Fruit fly (Drosophila melanogaster) whole organism, embryonic: ENCODE data around the gene Sbds.

Experiments used
- Blimp-1 ChIP-seq: fragments of 200-800 bp; sonication (Bioruptor generic); optimal IDR thresholded peaks from 3 replicates; lab custom pipeline; 2018; ENCODE audit warnings: missing biosample characterization, missing genetic modification characterization, mild to moderate bottlenecking, moderate library complexity, missing genetic modification reagents
- Bteb2 ChIP-seq: fragments of 200-800 bp; sonication (Bioruptor generic); optimal IDR thresholded peaks from 2 replicates; lab custom pipeline; 2016; ENCODE audit warnings: missing biosample characterization, missing genetic modification characterization
- CG10543 ChIP-seq: fragments of 200-800 bp; sonication (Bioruptor generic); optimal IDR thresholded peaks from 3 replicates; lab custom pipeline; 2017; ENCODE audit warnings: missing biosample characterization, mild to moderate bottlenecking, missing genetic modification characterization, moderate library complexity
- CG10959 ChIP-seq: fragments of 200-800 bp; sonication (Bioruptor generic); IDR thresholded peaks from 2 replicates; pipeline ENCODE4 v1.3.6; 2022; ENCODE audit warnings: missing biosample characterization, missing genetic modification characterization
- CG11695 ChIP-seq: fragments of 200-800 bp; sonication (Bioruptor generic); IDR thresholded peaks from 3 replicates; pipeline ENCODE4 v1.3.6; 2022; ENCODE audit warnings: missing biosample characterization, missing genetic modification characterization
- CG13624 ChIP-seq: fragments of 200-800 bp; sonication (Bioruptor generic); optimal IDR thresholded peaks from 2 replicates; lab custom pipeline; 2016; ENCODE audit warnings: missing biosample characterization, missing genetic modification characterization
- CG13775 ChIP-seq: fragments of 200-800 bp; sonication (Bioruptor generic); optimal IDR thresholded peaks from 3 replicates; lab custom pipeline; 2017; ENCODE audit warnings: missing biosample characterization, mild to moderate bottlenecking, missing genetic modification characterization
- CG15696 ChIP-seq: fragments of 200-800 bp; sonication (Bioruptor generic); optimal IDR thresholded peaks from 2 replicates; lab custom pipeline; 2019; ENCODE audit warnings: missing biosample characterization, mild to moderate bottlenecking, missing genetic modification characterization, moderate library complexity
- CG16863 ChIP-seq: fragments of 200-800 bp; sonication (Bioruptor generic); optimal IDR thresholded peaks from 3 replicates; lab custom pipeline; 2016; ENCODE audit warnings: missing biosample characterization, missing genetic modification characterization
- CG18599 ChIP-seq: fragments of 200-800 bp; sonication (Bioruptor generic); optimal IDR thresholded peaks from 3 replicates; lab custom pipeline; 2017; ENCODE audit warnings: missing biosample characterization, missing genetic modification characterization, mild to moderate bottlenecking, moderate library complexity, missing genetic modification reagents
- CG2129 ChIP-seq: fragments of 200-800 bp; sonication (Bioruptor generic); IDR thresholded peaks from 2 replicates; pipeline ENCODE4 v1.3.6; 2022; ENCODE audit warnings: missing biosample characterization, missing genetic modification characterization; ENCODE audit not compliant: partially characterized antibody
- CG3407 ChIP-seq: fragments of 200-800 bp; sonication (Bioruptor generic); optimal IDR thresholded peaks from 2 replicates; lab custom pipeline; 2018; ENCODE audit warnings: missing biosample characterization, mild to moderate bottlenecking, missing genetic modification characterization
- CG34376 ChIP-seq: fragments of 200-800 bp; sonication (Bioruptor generic); optimal IDR thresholded peaks from 2 replicates; lab custom pipeline; 2018; ENCODE audit warnings: missing biosample characterization, mild to moderate bottlenecking, missing genetic modification characterization
- CG5245 ChIP-seq: fragments of 200-800 bp; sonication (Bioruptor generic); optimal IDR thresholded peaks from 3 replicates; lab custom pipeline; 2016; ENCODE audit warnings: missing biosample characterization, missing genetic modification characterization
- CG5953 ChIP-seq: fragments of 200-800 bp; sonication (Bioruptor generic); IDR thresholded peaks from 2 replicates; pipeline ENCODE4 v1.3.6; 2022; ENCODE audit warnings: missing biosample characterization, missing genetic modification characterization
- CG6175 ChIP-seq: fragments of 200-800 bp; sonication (Bioruptor generic); IDR thresholded peaks from 3 replicates; pipeline ENCODE4 v1.3.6; 2022; ENCODE audit warnings: missing biosample characterization, missing genetic modification characterization
- CG7271 ChIP-seq: fragments of 200-800 bp; sonication (Bioruptor generic); optimal IDR thresholded peaks from 2 replicates; lab custom pipeline; 2018; ENCODE audit warnings: missing biosample characterization, mild to moderate bottlenecking, missing genetic modification characterization, moderate library complexity
- CG9817 ChIP-seq: fragments of 200-800 bp; sonication (Bioruptor generic); optimal IDR thresholded peaks from 2 replicates; lab custom pipeline; 2018; ENCODE audit warnings: missing biosample characterization, mild to moderate bottlenecking, missing genetic modification characterization, moderate library complexity
- Doc3 ChIP-seq: fragments of 200-800 bp; sonication (Bioruptor generic); IDR thresholded peaks from 3 replicates; pipeline ENCODE4 v1.3.6; 2022; ENCODE audit warnings: missing biosample characterization, missing genetic modification characterization; ENCODE audit not compliant: partially characterized antibody
- HLH4C ChIP-seq: fragments of 200-800 bp; sonication (Bioruptor generic); IDR thresholded peaks from 3 replicates; pipeline ENCODE4 v1.3.6; 2022; ENCODE audit warnings: missing biosample characterization, missing genetic modification characterization; ENCODE audit not compliant: partially characterized antibody
- Hand ChIP-seq: fragments of 200-800 bp; sonication (Bioruptor generic); optimal IDR thresholded peaks from 2 replicates; lab custom pipeline; 2017; ENCODE audit warnings: mild to moderate bottlenecking, missing biosample characterization, missing genetic modification reagents, missing genetic modification characterization
- Lim3 ChIP-seq: fragments of 200-800 bp; sonication (Bioruptor generic); IDR thresholded peaks from 2 replicates; pipeline ENCODE4 v1.3.6; 2022; ENCODE audit warnings: missing biosample characterization, missing genetic modification characterization
- Nf-YA ChIP-seq: fragments of 200-800 bp; sonication (Bioruptor generic); IDR thresholded peaks from 2 replicates; pipeline ENCODE4 v1.3.6; 2022; ENCODE audit warnings: missing biosample characterization, missing genetic modification characterization
- Nf-YB ChIP-seq: fragments of 200-800 bp; sonication (Bioruptor generic); optimal IDR thresholded peaks from 3 replicates; lab custom pipeline; 2019; ENCODE audit warnings: missing biosample characterization, mild to moderate bottlenecking, missing genetic modification characterization, moderate library complexity
- Poxn ChIP-seq: fragments of 200-800 bp; sonication (Bioruptor generic); IDR thresholded peaks from 2 replicates; pipeline ENCODE4 v1.3.6; 2022; ENCODE audit warnings: missing biosample characterization, missing genetic modification characterization
- TFAM ChIP-seq: fragments of 200-800 bp; sonication (Bioruptor generic); optimal IDR thresholded peaks from 2 replicates; lab custom pipeline; 2017; ENCODE audit warnings: missing biosample characterization, missing genetic modification characterization, inconsistent platforms
- Trl ChIP-seq, 3 experiments: fragments of >200 bp in 2 of 3; fragments of 200-800 bp in 1 of 3; sonication (Bioruptor generic) in 1 of 3; optimal IDR thresholded peaks; 2 replicates in 1 of 3; 3 replicates in 2 of 3; lab custom pipeline; 2016 to 2017; ENCODE audit warnings: missing biosample characterization in 1 of 3, missing genetic modification characterization in 1 of 3
- YL-1 ChIP-seq: fragments of 200-800 bp; sonication (Bioruptor generic); optimal IDR thresholded peaks from 3 replicates; lab custom pipeline; 2017; ENCODE audit warnings: missing biosample characterization, mild to moderate bottlenecking, missing genetic modification characterization
- ci ChIP-seq: fragments of 200-800 bp; sonication (Bioruptor generic); IDR thresholded peaks from 3 replicates; pipeline ENCODE4 v1.3.6; 2022; ENCODE audit warnings: missing biosample characterization, missing genetic modification characterization
- crol ChIP-seq: fragments of 200-800 bp; sonication (Bioruptor generic); IDR thresholded peaks from 2 replicates; pipeline ENCODE4 v1.3.6; 2022; ENCODE audit warnings: missing biosample characterization, missing genetic modification characterization
- dati ChIP-seq: fragments of 200-800 bp; sonication (Bioruptor generic); IDR thresholded peaks from 2 replicates; pipeline ENCODE4 v1.3.6; 2022; ENCODE audit warnings: missing biosample characterization, missing genetic modification characterization
- dysf ChIP-seq: fragments of 200-800 bp; sonication (Bioruptor generic); IDR thresholded peaks from 3 replicates; pipeline ENCODE4 v1.3.6; 2022; ENCODE audit warnings: missing biosample characterization, missing genetic modification characterization
- fd64A ChIP-seq: fragments of 200-800 bp; sonication (Bioruptor generic); optimal IDR thresholded peaks from 3 replicates; lab custom pipeline; 2018; ENCODE audit warnings: missing biosample characterization, mild to moderate bottlenecking, missing genetic modification characterization
- gcm2 ChIP-seq: fragments of 200-800 bp; sonication (Bioruptor generic); optimal IDR thresholded peaks from 2 replicates; lab custom pipeline; 2016; ENCODE audit warnings: missing biosample characterization, missing genetic modification characterization
- gem ChIP-seq: fragments of 200-800 bp; sonication (Bioruptor generic); optimal IDR thresholded peaks from 2 replicates; lab custom pipeline; 2019; ENCODE audit warnings: missing biosample characterization, mild to moderate bottlenecking, missing genetic modification characterization, moderate library complexity
- insv ChIP-seq, 2 experiments: fragments of 200-800 bp; sonication (Bioruptor generic); optimal IDR thresholded peaks; 3 replicates each; lab custom pipeline; 2016 to 2018; ENCODE audit warnings: missing biosample characterization in 2 of 2, missing genetic modification characterization in 2 of 2
- nerfin-2 ChIP-seq: fragments of 200-800 bp; sonication (Bioruptor generic); IDR thresholded peaks from 2 replicates; pipeline ENCODE4 v1.3.6; 2022; ENCODE audit warnings: missing biosample characterization, missing genetic modification characterization; ENCODE audit not compliant: partially characterized antibody
- pb ChIP-seq: fragments of 200-800 bp; sonication (Bioruptor generic); optimal IDR thresholded peaks from 3 replicates; lab custom pipeline; 2016; ENCODE audit warnings: missing biosample characterization, missing genetic modification characterization
- pho ChIP-seq: fragments of 200-800 bp; sonication (Bioruptor generic); optimal IDR thresholded peaks from 2 replicates; lab custom pipeline; 2016; ENCODE audit warnings: missing biosample characterization, missing genetic modification characterization
- repo ChIP-seq: fragments of 200-800 bp; sonication (Bioruptor generic); optimal IDR thresholded peaks from 2 replicates; lab custom pipeline; 2016; ENCODE audit warnings: missing biosample characterization, missing genetic modification characterization
- sens-2 ChIP-seq: fragments of 200-800 bp; sonication (Bioruptor generic); IDR thresholded peaks from 2 replicates; pipeline ENCODE4 v1.3.6; 2022; ENCODE audit warnings: missing biosample characterization, missing genetic modification characterization
- seq ChIP-seq: fragments of 200-800 bp; sonication (Bioruptor generic); IDR thresholded peaks from 2 replicates; pipeline ENCODE4 v1.3.6; 2022; ENCODE audit warnings: missing biosample characterization, missing genetic modification characterization
- so ChIP-seq: fragments of 200-800 bp; sonication (Bioruptor generic); IDR thresholded peaks from 3 replicates; pipeline ENCODE4 v1.3.6; 2022; ENCODE audit warnings: missing biosample characterization, missing genetic modification characterization
- sqz ChIP-seq: fragments of 200-800 bp; sonication (Bioruptor generic); optimal IDR thresholded peaks from 3 replicates; lab custom pipeline; 2018; ENCODE audit warnings: missing biosample characterization, mild to moderate bottlenecking, missing genetic modification characterization
- stwl ChIP-seq: fragments of 200-800 bp; sonication (Bioruptor generic); optimal IDR thresholded peaks from 3 replicates; lab custom pipeline; 2018; ENCODE audit warnings: missing biosample characterization, mild to moderate bottlenecking, missing genetic modification characterization, moderate library complexity
- tap ChIP-seq: fragments of 200-800 bp; optimal IDR thresholded peaks from 3 replicates; lab custom pipeline; 2019; ENCODE audit warnings: missing biosample characterization, mild to moderate bottlenecking, missing genetic modification characterization, moderate library complexity
- tll ChIP-seq, 2 experiments: fragments of 200-800 bp in 1 of 2; fragments of >200 bp in 1 of 2; sonication (Bioruptor generic) in 1 of 2; optimal IDR thresholded peaks; 2 replicates each; lab custom pipeline; 2017 to 2019; ENCODE audit warnings: missing biosample characterization in 2 of 2, missing genetic modification characterization in 2 of 2, mild to moderate bottlenecking in 1 of 2, moderate library complexity in 1 of 2
- zen ChIP-seq: fragments of 200-800 bp; sonication (Bioruptor generic); optimal IDR thresholded peaks from 3 replicates; lab custom pipeline; 2018; ENCODE audit warnings: missing biosample characterization, mild to moderate bottlenecking, missing genetic modification characterization, moderate library complexity
- zfh1 ChIP-seq: fragments of 200-800 bp; sonication (Bioruptor generic); IDR thresholded peaks from 3 replicates; pipeline ENCODE4 v1.3.6; 2022; ENCODE audit warnings: missing biosample characterization, missing genetic modification characterization

Sbds gene

dm6 chr3L:6747127-6747526 is 5.6 kb upstream of the Sbds start (continued):
- TF ChIP-seq CG5953 (GFP tag; lab: Robert Waterston, UW), result peak; percentile 40; the same call in 1 of the 2 replicates
- TF ChIP-seq CG13775, result peak; percentile 11
- peak; percentile 41; the same call in 1 of the 2 replicates for TF ChIP-seq nerfin-2 (GFP tag; lab: Robert Waterston, UW)
- peak; percentile 16; the same call in 1 of the 3 replicates for TF ChIP-seq CG6175
- TF ChIP-seq Lim3 (GFP tag; lab: Robert Waterston, UW), result no peak
- no peak for TF ChIP-seq CG16863
- peak; percentile 65 for TF ChIP-seq gem (tag; lab: Kevin White, UChicago)
- no peak for TF ChIP-seq fd64A (GFP tag; lab: Kevin White, UChicago)
- TF ChIP-seq CG3407 (GFP tag; lab: Kevin White, UChicago), result no peak
- TF ChIP-seq Blimp-1 (GFP tag; lab: Kevin White, UChicago), result peak; percentile 4
- TF ChIP-seq pb (GFP tag; lab: Kevin White, UChicago), result no peak
- TF ChIP-seq Hand (GFP tag; lab: Kevin White, UChicago), result no peak
- peak; percentile 29 for TF ChIP-seq CG34376
- TF ChIP-seq dati, result no peak
- no peak for TF ChIP-seq HLH4C (GFP tag; lab: Robert Waterston, UW)
- TF ChIP-seq sqz (GFP tag; lab: Kevin White, UChicago), result no peak
- no peak for TF ChIP-seq seq (GFP tag; lab: Robert Waterston, UW)
- TF ChIP-seq YL-1, result peak; percentile 97
- peak; percentile 80 for TF ChIP-seq stwl (tag; lab: Kevin White, UChicago)
- TF ChIP-seq Bteb2 (GFP tag; lab: Kevin White, UChicago), result peak; percentile 28
- TF ChIP-seq ci (GFP tag; lab: Robert Waterston, UW), result peak; percentile 84
- TF ChIP-seq CG11695 (GFP tag; lab: Robert Waterston, UW), result peak; percentile 19; the same call in 1 of the 3 replicates
- TF ChIP-seq so (GFP tag; lab: Robert Waterston, UW), result 0 out of 3 replicates have a peak, but pooled peaks have one; percentile 28
- TF ChIP-seq CG18599, result no peak
- no peak for TF ChIP-seq pho (GFP tag; lab: Kevin White, UChicago)
- peak; percentile 7 for TF ChIP-seq repo (GFP tag; lab: Kevin White, UChicago)
- no peak; the same call in 1 of the 2 replicates for TF ChIP-seq crol (GFP tag; lab: Robert Waterston, UW)
- TF ChIP-seq CG7271, result no peak
- TF ChIP-seq CG2129 (GFP tag; lab: Robert Waterston, UW), result no peak
- TF ChIP-seq tap (tag; lab: Kevin White, UChicago), result no peak
- 0 out of 2 replicates have a peak, but pooled peaks have one; percentile 12 for TF ChIP-seq Nf-YA (GFP tag; lab: Robert Waterston, UW)
- TF ChIP-seq zfh1, result peak; percentile 64; the same call in 2 of the 3 replicates
- TF ChIP-seq CG10959 (GFP tag; lab: Robert Waterston, UW), result no peak
- TF ChIP-seq zen (tag; lab: Kevin White, UChicago), result peak; percentile 35
- no peak for TF ChIP-seq Doc3 (GFP tag; lab: Robert Waterston, UW)
- TF ChIP-seq CG9817 (tag; lab: Kevin White, UChicago), result peak; percentile 42
- peak; percentile 52 for TF ChIP-seq CG15696 (tag; lab: Kevin White, UChicago)
- peak; percentile 52 for TF ChIP-seq CG13624
- no peak for TF ChIP-seq TFAM (GFP tag; lab: Kevin White, UChicago)
- TF ChIP-seq insv (GFP tag; optimal IDR thresholded peaks at IDR 0.05; lab: Kevin White, UChicago), result peak in 1 of 2 experiments; percentile 9
- no peak for TF ChIP-seq tll (GFP tag; optimal IDR thresholded peaks at IDR 0.05; lab: Kevin White, UChicago)
- TF ChIP-seq CG10543 (GFP tag; lab: Kevin White, UChicago), result peak; percentile 42
- 0 out of 2 replicates have a peak, but pooled peaks have one; percentile 12 for TF ChIP-seq Poxn (GFP tag; lab: Robert Waterston, UW)
- TF ChIP-seq gcm2 (GFP tag; lab: Kevin White, UChicago), result no peak
- 0 out of 2 replicates have a peak, but pooled peaks have one; percentile 30 for TF ChIP-seq sens-2 (GFP tag; lab: Robert Waterston, UW)
- TF ChIP-seq Trl (optimal IDR thresholded peaks at IDR 0.05; lab: Kevin White, UChicago), result no peak
- TF ChIP-seq Trl (GFP tag; optimal IDR thresholded peaks at IDR 0.05; lab: Kevin White, UChicago), result peak; percentile 62
- TF ChIP-seq dysf (GFP tag; lab: Robert Waterston, UW), result peak; percentile 58
- TF ChIP-seq Nf-YB (GFP tag; lab: Kevin White, UChicago), result peak; percentile 49
- peak; percentile 9 for TF ChIP-seq CG5245 (GFP tag; lab: Kevin White, UChicago)
